Worm (Caenorhabditis elegans) whole organism, L2 larva: ENCODE data around the gene cyp-33C1.

Experiments
- C34F6.9 ChIP-seq: fragments of 150-350 bp; optimal IDR thresholded peaks from 2 replicates; lab custom pipeline; 2014; ENCODE audit warnings: missing biosample characterization, missing genetic modification characterization
- F13H6.1 ChIP-seq: sonication (generic microtip); optimal IDR thresholded peaks from 2 replicates; lab custom pipeline; 2016; ENCODE audit warnings: missing genetic modification characterization, missing compliant biosample characterization
- R02D3.7 ChIP-seq: fragments of 150-350 bp; optimal IDR thresholded peaks from 2 replicates; lab custom pipeline; 2014; ENCODE audit warnings: missing biosample characterization, missing genetic modification characterization
- Y55F3AM.14 ChIP-seq: fragments of 200-800 bp; sonication (Bioruptor generic); optimal IDR thresholded peaks from 2 replicates; lab custom pipeline; 2018; ENCODE audit warnings: mild to moderate bottlenecking, missing genetic modification characterization, missing compliant biosample characterization
- alr-1 ChIP-seq: fragments of 150-350 bp; optimal IDR thresholded peaks from 2 replicates; lab custom pipeline; 2014; ENCODE audit warnings: missing biosample characterization, missing genetic modification characterization
- aly-2 ChIP-seq: fragments of 150-350 bp; optimal IDR thresholded peaks from 2 replicates; lab custom pipeline; 2014; ENCODE audit warnings: missing biosample characterization, missing genetic modification characterization
- ama-1 ChIP-seq: fragments of 150-350 bp; optimal IDR thresholded peaks from 2 replicates; lab custom pipeline; 2018; ENCODE audit warnings: inconsistent platforms
- blmp-1 ChIP-seq: sonication (generic microtip); optimal IDR thresholded peaks from 2 replicates; lab custom pipeline; 2017; ENCODE audit warnings: missing genetic modification characterization, mild to moderate bottlenecking, missing compliant biosample characterization, antibody characterized with exemption, moderate library complexity; ENCODE audit not compliant: insufficient read depth
- ceh-16 ChIP-seq: fragments of 150-350 bp; optimal IDR thresholded peaks from 2 replicates; lab custom pipeline; 2014; ENCODE audit warnings: missing biosample characterization, missing genetic modification characterization
- ceh-82 ChIP-seq: fragments of 150-350 bp; optimal IDR thresholded peaks from 2 replicates; lab custom pipeline; 2014; ENCODE audit warnings: missing biosample characterization, missing genetic modification characterization
- dmd-4 ChIP-seq: sonication (generic microtip); optimal IDR thresholded peaks from 2 replicates; lab custom pipeline; 2017; ENCODE audit warnings: missing biosample characterization, missing genetic modification characterization
- elt-1 ChIP-seq: fragments of 150-350 bp; optimal IDR thresholded peaks from 2 replicates; lab custom pipeline; 2014; ENCODE audit warnings: missing biosample characterization, missing genetic modification characterization
- fos-1 ChIP-seq: fragments of 150-350 bp; optimal IDR thresholded peaks from 2 replicates; lab custom pipeline; 2014; ENCODE audit warnings: missing biosample characterization, missing genetic modification characterization
- lin-11 ChIP-seq: fragments of 150-350 bp; sonication (generic microtip); optimal IDR thresholded peaks from 2 replicates; lab custom pipeline; 2014; ENCODE audit warnings: missing biosample characterization, missing genetic modification characterization, inconsistent platforms, mixed read lengths
- lin-13 ChIP-seq: fragments of 150-350 bp; optimal IDR thresholded peaks from 2 replicates; lab custom pipeline; 2014; ENCODE audit warnings: missing biosample characterization, missing genetic modification reagents, missing genetic modification characterization
- lin-39 ChIP-seq: fragments of 150-350 bp; optimal IDR thresholded peaks from 2 replicates; lab custom pipeline; 2014; ENCODE audit warnings: missing biosample characterization, missing genetic modification reagents, missing genetic modification characterization
- lsy-2 ChIP-seq, 2 experiments: fragments of 150-350 bp in 1 of 2; sonication (generic microtip) in 1 of 2; optimal IDR thresholded peaks; 2 replicates each; lab custom pipeline; 2014 to 2017; ENCODE audit warnings: missing biosample characterization in 2 of 2, missing genetic modification characterization in 2 of 2
- mab-5 ChIP-seq: fragments of 150-350 bp; optimal IDR thresholded peaks from 2 replicates; lab custom pipeline; 2014; ENCODE audit warnings: missing biosample characterization, missing genetic modification characterization
- mbf-1 ChIP-seq: sonication (generic microtip); optimal IDR thresholded peaks from 2 replicates; lab custom pipeline; 2017; ENCODE audit warnings: missing biosample characterization, missing genetic modification characterization
- nhr-10 ChIP-seq: sonication (generic microtip); optimal IDR thresholded peaks from 2 replicates; lab custom pipeline; 2017; ENCODE audit warnings: missing biosample characterization, missing genetic modification characterization
- nhr-11 ChIP-seq: fragments of 150-350 bp; optimal IDR thresholded peaks from 2 replicates; lab custom pipeline; 2014; ENCODE audit warnings: missing biosample characterization, missing genetic modification characterization
- nhr-12 ChIP-seq: fragments of 150-350 bp; optimal IDR thresholded peaks from 2 replicates; lab custom pipeline; 2014; ENCODE audit warnings: missing biosample characterization, missing genetic modification characterization
- nhr-129 ChIP-seq: fragments of 150-350 bp; optimal IDR thresholded peaks from 2 replicates; lab custom pipeline; 2014; ENCODE audit warnings: missing biosample characterization, missing genetic modification characterization
- nhr-23 ChIP-seq: fragments of 150-350 bp; optimal IDR thresholded peaks from 2 replicates; lab custom pipeline; 2014; ENCODE audit warnings: missing biosample characterization, missing genetic modification reagents, missing genetic modification characterization
- nhr-237 ChIP-seq: fragments of 150-350 bp; optimal IDR thresholded peaks from 2 replicates; lab custom pipeline; 2014; ENCODE audit warnings: missing biosample characterization, missing genetic modification characterization
- nhr-25 ChIP-seq: fragments of 150-350 bp; sonication (generic microtip); optimal IDR thresholded peaks from 3 replicates; lab custom pipeline; 2014; ENCODE audit warnings: missing biosample characterization, missing genetic modification characterization
- nhr-6 ChIP-seq: fragments of 150-350 bp; optimal IDR thresholded peaks from 2 replicates; lab custom pipeline; 2014; ENCODE audit warnings: missing biosample characterization, missing genetic modification characterization
- nhr-77 ChIP-seq: fragments of 150-350 bp; optimal IDR thresholded peaks from 2 replicates; lab custom pipeline; 2014; ENCODE audit warnings: missing biosample characterization, missing genetic modification characterization
- sem-4 ChIP-seq: fragments of 150-350 bp; optimal IDR thresholded peaks from 2 replicates; lab custom pipeline; 2014; ENCODE audit warnings: missing biosample characterization, missing genetic modification reagents, missing genetic modification characterization
- skn-1 ChIP-seq: sonication (generic microtip); optimal IDR thresholded peaks from 2 replicates; lab custom pipeline; 2017; ENCODE audit warnings: missing biosample characterization, missing genetic modification characterization
- sma-3 ChIP-seq: sonication (generic microtip); optimal IDR thresholded peaks from 2 replicates; lab custom pipeline; 2016; ENCODE audit warnings: missing genetic modification reagents, missing genetic modification characterization, missing compliant biosample characterization
- sma-9 ChIP-seq, 2 experiments: fragments of 150-350 bp in 1 of 2; sonication (generic microtip) in 1 of 2; optimal IDR thresholded peaks; 2 replicates each; lab custom pipeline; 2014 to 2016; ENCODE audit warnings: missing genetic modification characterization in 2 of 2, mild to moderate bottlenecking in 1 of 2, missing biosample characterization in 1 of 2, missing compliant biosample characterization in 1 of 2, missing genetic modification reagents in 1 of 2, moderate library complexity in 1 of 2
- snpc-4 ChIP-seq: fragments of 150-350 bp; optimal IDR thresholded peaks from 2 replicates; lab custom pipeline; 2014; ENCODE audit warnings: missing biosample characterization, missing genetic modification characterization
- unc-39 ChIP-seq: fragments of 150-350 bp; optimal IDR thresholded peaks from 2 replicates; lab custom pipeline; 2014; ENCODE audit warnings: missing biosample characterization, missing genetic modification characterization
- ztf-1 ChIP-seq: fragments of 200-800 bp; sonication (Bioruptor generic); conservative IDR thresholded peaks from 2 replicates; pipeline ENCODE4 v1.3.6; 2022; ENCODE audit warnings: missing genetic modification characterization, missing compliant biosample characterization
- ztf-4 ChIP-seq: fragments of 150-350 bp; optimal IDR thresholded peaks from 2 replicates; lab custom pipeline; 2014; ENCODE audit warnings: missing biosample characterization, missing genetic modification characterization

Gene cyp-33C1

DNA sequence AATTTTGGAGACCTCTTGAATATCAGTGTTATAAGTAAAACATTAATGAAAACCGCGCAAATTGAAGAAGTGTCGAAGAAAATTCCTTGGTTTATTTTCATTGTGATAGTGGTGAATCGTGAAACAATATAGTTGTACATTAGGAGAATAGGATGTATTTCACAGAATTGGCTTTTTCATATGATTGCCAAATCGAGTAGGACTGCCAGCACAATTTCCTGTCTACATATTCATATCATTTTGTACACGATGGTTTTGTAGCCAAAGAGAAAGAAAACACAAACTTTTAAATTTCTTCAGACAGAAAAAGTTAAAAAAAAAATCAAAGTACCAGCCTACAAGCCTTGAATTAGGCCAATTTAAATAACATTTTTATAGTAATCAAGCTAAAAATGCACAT lies 15.6 kb upstream of the cyp-33C1 start, which contains the start of gene str-255:
Gene str-255 (minus strand): TSS at position 101 of the 400 bp plus-strand sequence.
- TF ChIP-seq nhr-25 (tag; lab: Kevin White, UChicago) (no peak), elt-1 (tag; lab: Kevin White, UChicago) (no peak), fos-1 (tag; lab: Kevin White, UChicago) (no peak), unc-39 (tag; lab: Kevin White, UChicago) (no peak), mbf-1 (no peak), nhr-129 (no peak), R02D3.7 (tag; lab: Kevin White, UChicago) (no peak), nhr-6 (tag; lab: Kevin White, UChicago) (no peak), nhr-11 (no peak), sma-9 (GFP tag; optimal IDR thresholded peaks at IDR 0.05; lab: Kevin White, UChicago) (no peak), sma-9 (tag; optimal IDR thresholded peaks at IDR 0.05; lab: Kevin White, UChicago) (no peak), dmd-4 (tag; lab: Kevin White, UChicago) (no peak), Y55F3AM.14 (GFP tag; lab: Kevin White, UChicago) (no peak), lin-11 (tag; lab: Kevin White, UChicago) (no peak), nhr-10 (tag; lab: Kevin White, UChicago) (no peak), skn-1 (no peak), snpc-4 (tag; lab: Kevin White, UChicago) (no peak), ztf-1 (GFP tag; lab: Robert Waterston, UW) (no peak), ceh-16 (tag; lab: Kevin White, UChicago) (no peak), sma-3 (no peak)

DNA sequence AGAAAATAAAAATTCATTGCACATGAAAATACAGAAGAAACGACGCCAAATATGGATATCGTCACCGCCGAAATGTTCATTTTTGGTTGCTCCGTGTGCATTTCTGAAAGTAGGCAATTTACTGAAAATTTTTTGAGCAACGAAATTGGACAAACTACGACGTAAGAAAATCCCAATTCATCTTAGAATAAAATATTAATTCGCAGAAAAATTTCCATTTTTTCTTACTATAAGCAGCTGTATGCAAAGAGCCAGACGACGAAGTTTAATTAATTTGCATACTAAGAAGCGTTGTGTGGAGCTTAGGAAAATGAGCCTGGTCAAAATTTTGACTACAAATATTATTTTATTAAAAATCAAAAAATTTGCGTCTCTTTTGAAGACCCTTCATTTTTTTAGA lies 12.6 kb upstream of the cyp-33C1 start, which contains the start of gene srbc-19:
Gene srbc-19 (minus strand): TSS at position 101 of the 400 bp plus-strand sequence.
- TF ChIP-seq blmp-1, result no peak
- no peak for TF ChIP-seq fos-1 (tag; lab: Kevin White, UChicago)
- no peak for TF ChIP-seq nhr-10 (tag; lab: Kevin White, UChicago)
- TF ChIP-seq ama-1 (lab: Kevin White, UChicago), result no peak
- no peak for TF ChIP-seq snpc-4 (tag; lab: Kevin White, UChicago)
- TF ChIP-seq alr-1 (tag; lab: Kevin White, UChicago), result no peak
- no peak for TF ChIP-seq F13H6.1 (tag; lab: Kevin White, UChicago)
- no peak for TF ChIP-seq sma-9 (GFP tag; optimal IDR thresholded peaks at IDR 0.05; lab: Kevin White, UChicago)
- TF ChIP-seq sma-9 (tag; optimal IDR thresholded peaks at IDR 0.05; lab: Kevin White, UChicago), result no peak
- TF ChIP-seq aly-2 (tag; lab: Kevin White, UChicago), result no peak
- no peak for TF ChIP-seq Y55F3AM.14 (GFP tag; lab: Kevin White, UChicago)
- TF ChIP-seq nhr-237, result no peak
- no peak for TF ChIP-seq dmd-4 (tag; lab: Kevin White, UChicago)
- no peak for TF ChIP-seq mab-5 (tag; lab: Kevin White, UChicago)
- TF ChIP-seq nhr-129, result no peak
- no peak for TF ChIP-seq nhr-12 (tag; lab: Kevin White, UChicago)
- TF ChIP-seq ceh-16 (tag; lab: Kevin White, UChicago), result no peak
- no peak for TF ChIP-seq nhr-6 (tag; lab: Kevin White, UChicago)
- TF ChIP-seq, all 48 proteins: peak for 0

- no peak for TF ChIP-seq nhr-10 (tag; lab: Kevin White, UChicago)
- no peak for TF ChIP-seq ceh-16 (tag; lab: Kevin White, UChicago)
- no peak for TF ChIP-seq aly-2 (tag; lab: Kevin White, UChicago)
- no peak for TF ChIP-seq nhr-6 (tag; lab: Kevin White, UChicago)
- no peak for TF ChIP-seq lsy-2 (tag; optimal IDR thresholded peaks at IDR 0.05; lab: Kevin White, UChicago)
- no peak for TF ChIP-seq C34F6.9 (tag; lab: Kevin White, UChicago)
- TF ChIP-seq skn-1, result no peak
- TF ChIP-seq nhr-23 (tag; lab: Kevin White, UChicago), result no peak
- TF ChIP-seq ztf-4 (tag; lab: Kevin White, UChicago), result no peak
- TF ChIP-seq fos-1 (tag; lab: Kevin White, UChicago), result no peak
- no peak for TF ChIP-seq nhr-129
- no peak for TF ChIP-seq ceh-82
Measured at ce11 chrV:2174465-2174864, 4.8 kb upstream of the cyp-33C1 start.

ce11 chrV:2175242-2175641 lies 4.1 kb upstream of the cyp-33C1 start, which contains the start of gene C45H4.18:
Gene C45H4.18, plus strand, starts transcription at chrV:2175542.
- TF ChIP-seq lin-39, result no peak
- no peak for TF ChIP-seq nhr-23 (tag; lab: Kevin White, UChicago)
- no peak for TF ChIP-seq lsy-2 (tag; optimal IDR thresholded peaks at IDR 0.05; lab: Kevin White, UChicago)
- no peak for TF ChIP-seq fos-1 (tag; lab: Kevin White, UChicago)
- TF ChIP-seq sem-4, result no peak
- no peak for TF ChIP-seq dmd-4 (tag; lab: Kevin White, UChicago)
- TF ChIP-seq nhr-11, result no peak
- no peak for TF ChIP-seq skn-1
- no peak for TF ChIP-seq nhr-77
- TF ChIP-seq R02D3.7 (tag; lab: Kevin White, UChicago), result no peak
- no peak for TF ChIP-seq nhr-25 (tag; lab: Kevin White, UChicago)
- TF ChIP-seq sma-3, result no peak
- no peak for TF ChIP-seq lin-13 (GFP tag; lab: Kevin White, UChicago)
- TF ChIP-seq, all 48 proteins: peak for 0
